Worm (Caenorhabditis elegans) whole organism, L4 larva: ENCODE data around the gene C26F1.1.
A peak's percentile ranks its signal among the peaks of the same experiment; 100 is the strongest.

Source experiments
- F26F4.8 ChIP-seq: fragments of 200-800 bp; sonication (Bioruptor generic); conservative IDR thresholded peaks from 2 replicates; pipeline ENCODE4 v1.3.6; 2022; ENCODE audit warnings: missing genetic modification characterization, missing compliant biosample characterization
- F49E8.2 ChIP-seq: sonication (generic microtip); optimal IDR thresholded peaks from 2 replicates; lab custom pipeline; 2016; ENCODE audit warnings: missing compliant biosample characterization, mild to moderate bottlenecking, missing genetic modification characterization, borderline replicate concordance
- T20F7.1 ChIP-seq: fragments of 200-800 bp; sonication (Bioruptor generic); optimal IDR thresholded peaks from 2 replicates; lab custom pipeline; 2018; ENCODE audit warnings: mild to moderate bottlenecking, missing genetic modification characterization, missing compliant biosample characterization
- T26A8.4 ChIP-seq: fragments of 200-800 bp; sonication (Bioruptor generic); IDR thresholded peaks from 2 replicates; pipeline ENCODE4 v1.3.6; 2022; ENCODE audit warnings: missing genetic modification characterization, missing compliant biosample characterization
- Y105C5A.15 ChIP-seq: fragments of 200-800 bp; sonication (Bioruptor generic); IDR thresholded peaks from 2 replicates; pipeline ENCODE4 v1.3.6; 2022; ENCODE audit warnings: missing genetic modification characterization, missing compliant biosample characterization
- attf-4 ChIP-seq: sonication (generic microtip); optimal IDR thresholded peaks from 3 replicates; lab custom pipeline; 2017; ENCODE audit warnings: missing biosample characterization, missing genetic modification characterization
- ceh-20 ChIP-seq: fragments of 200-800 bp; sonication (Bioruptor generic); IDR thresholded peaks from 2 replicates; pipeline ENCODE4 v1.3.6; 2022; ENCODE audit warnings: missing genetic modification reagents, missing genetic modification characterization, missing compliant biosample characterization
- ceh-28 ChIP-seq: fragments of 150-350 bp; optimal IDR thresholded peaks from 2 replicates; lab custom pipeline; 2014; ENCODE audit warnings: missing biosample characterization, missing genetic modification reagents, missing genetic modification characterization
- ceh-32 ChIP-seq: sonication (generic microtip); optimal IDR thresholded peaks from 2 replicates; lab custom pipeline; 2016; ENCODE audit warnings: mild to moderate bottlenecking, missing genetic modification characterization, missing compliant biosample characterization; ENCODE audit not compliant: poor library complexity
- ceh-44 ChIP-seq: fragments of 200-800 bp; sonication (Bioruptor generic); IDR thresholded peaks from 2 replicates; pipeline ENCODE4 v1.3.6; 2022; ENCODE audit warnings: missing genetic modification reagents, missing genetic modification characterization, missing compliant biosample characterization
- daf-12 ChIP-seq: fragments of 150-350 bp; optimal IDR thresholded peaks from 2 replicates; lab custom pipeline; 2014; ENCODE audit warnings: missing biosample characterization, missing genetic modification reagents, missing genetic modification characterization
- daf-16 ChIP-seq, 3 experiments: sonication (generic microtip); optimal IDR thresholded peaks; 2 replicates each; lab custom pipeline; 2016 to 2017; ENCODE audit warnings: missing genetic modification characterization in 3 of 3, missing genetic modification reagents in 3 of 3, mild to moderate bottlenecking in 2 of 3, missing compliant biosample characterization in 2 of 3, missing biosample characterization in 1 of 3, moderate library complexity in 1 of 3
- dmd-6 ChIP-seq: fragments of 200-800 bp; sonication (Bioruptor generic); IDR thresholded peaks from 2 replicates; pipeline ENCODE4 v1.3.6; 2022; ENCODE audit warnings: missing genetic modification reagents, missing genetic modification characterization, missing compliant biosample characterization
- duxl-1 ChIP-seq: sonication (generic microtip); optimal IDR thresholded peaks from 2 replicates; lab custom pipeline; 2016; ENCODE audit warnings: mild to moderate bottlenecking, missing genetic modification characterization, moderate library complexity, missing compliant biosample characterization; ENCODE audit not compliant: poor library complexity
- fos-1 ChIP-seq: fragments of 150-350 bp; optimal IDR thresholded peaks from 2 replicates; lab custom pipeline; 2014; ENCODE audit warnings: missing biosample characterization, missing genetic modification characterization
- hlh-11 ChIP-seq: fragments of 200-800 bp; sonication (Bioruptor generic); optimal IDR thresholded peaks from 2 replicates; lab custom pipeline; 2018; ENCODE audit warnings: mild to moderate bottlenecking, missing genetic modification characterization, missing compliant biosample characterization
- hmg-1.1 ChIP-seq: fragments of 200-800 bp; sonication (Bioruptor generic); IDR thresholded peaks from 2 replicates; pipeline ENCODE4 v1.3.6; 2022; ENCODE audit warnings: missing genetic modification reagents, missing genetic modification characterization, missing compliant biosample characterization
- jun-1 ChIP-seq: fragments of 150-350 bp; optimal IDR thresholded peaks from 2 replicates; lab custom pipeline; 2014; ENCODE audit warnings: missing biosample characterization, missing genetic modification reagents, missing genetic modification characterization
- lin-1 ChIP-seq: fragments of 200-800 bp; sonication (Bioruptor generic); IDR thresholded peaks from 2 replicates; pipeline ENCODE4 v1.3.6; 2022; ENCODE audit warnings: missing genetic modification reagents, missing genetic modification characterization, missing compliant biosample characterization
- mdl-1 ChIP-seq, 2 experiments: fragments of 150-350 bp in 1 of 2; sonication (generic microtip) in 1 of 2; optimal IDR thresholded peaks; 2 replicates each; lab custom pipeline; 2014 to 2017; ENCODE audit warnings: missing biosample characterization in 2 of 2, missing genetic modification characterization in 2 of 2
- mdt-29 ChIP-seq: fragments of 200-800 bp; sonication (Bioruptor generic); IDR thresholded peaks from 2 replicates; pipeline ENCODE4 v1.3.6; 2022; ENCODE audit warnings: missing genetic modification reagents, missing genetic modification characterization, missing compliant biosample characterization
- mxl-3 ChIP-seq: fragments of 200-800 bp; sonication (Bioruptor generic); optimal IDR thresholded peaks from 2 replicates; lab custom pipeline; 2018; ENCODE audit warnings: mild to moderate bottlenecking, missing genetic modification characterization, missing compliant biosample characterization
- nhr-42 ChIP-seq: fragments of 200-800 bp; sonication (Bioruptor generic); IDR thresholded peaks from 2 replicates; pipeline ENCODE4 v1.3.6; 2022; ENCODE audit warnings: missing genetic modification characterization, missing compliant biosample characterization
- nhr-48 ChIP-seq: sonication (generic microtip); optimal IDR thresholded peaks from 2 replicates; lab custom pipeline; 2016; ENCODE audit warnings: mild to moderate bottlenecking, missing genetic modification characterization, missing compliant biosample characterization
- php-3 ChIP-seq: fragments of 200-800 bp; sonication (Bioruptor generic); IDR thresholded peaks from 2 replicates; pipeline ENCODE4 v1.3.6; 2022; ENCODE audit warnings: missing genetic modification reagents, missing genetic modification characterization, missing compliant biosample characterization
- skn-1 ChIP-seq: fragments of 150-350 bp; optimal IDR thresholded peaks from 2 replicates; lab custom pipeline; 2014; ENCODE audit warnings: missing biosample characterization, missing genetic modification characterization
- snpc-1.2 ChIP-seq: fragments of 200-800 bp; sonication (Bioruptor generic); IDR thresholded peaks from 2 replicates; pipeline ENCODE4 v1.3.6; 2022; ENCODE audit warnings: missing genetic modification reagents, missing genetic modification characterization, missing compliant biosample characterization
- spr-3 ChIP-seq: fragments of 200-800 bp; sonication (Bioruptor generic); optimal IDR thresholded peaks from 2 replicates; lab custom pipeline; 2018; ENCODE audit warnings: mild to moderate bottlenecking, missing genetic modification characterization, missing compliant biosample characterization
- unc-39 ChIP-seq: sonication (generic microtip); optimal IDR thresholded peaks from 2 replicates; lab custom pipeline; 2017; ENCODE audit warnings: missing biosample characterization, missing genetic modification characterization
- unc-62 ChIP-seq, 3 experiments: fragments of 150-350 bp in 1 of 3; sonication (generic microtip); optimal IDR thresholded peaks in 2 of 3; peaks in 1 of 3; 1 replicate in 1 of 3; 2 replicates in 2 of 3; lab custom pipeline; 2014 to 2017; ENCODE audit warnings: missing biosample characterization in 3 of 3, missing genetic modification characterization in 3 of 3, missing genetic modification reagents in 3 of 3, missing genotype in 1 of 3
- vab-7 ChIP-seq: fragments of 200-800 bp; sonication (Bioruptor generic); IDR thresholded peaks from 2 replicates; pipeline ENCODE4 v1.3.6; 2022; ENCODE audit warnings: missing genetic modification reagents, missing genetic modification characterization, missing compliant biosample characterization
- zag-1 ChIP-seq: fragments of 150-350 bp; optimal IDR thresholded peaks from 2 replicates; lab custom pipeline; 2014; ENCODE audit warnings: missing biosample characterization, missing genetic modification characterization
- zip-11 ChIP-seq: fragments of 200-800 bp; sonication (Bioruptor generic); IDR thresholded peaks from 2 replicates; pipeline ENCODE4 v1.3.6; 2022; ENCODE audit warnings: missing genetic modification characterization, missing compliant biosample characterization

C26F1.1 gene

DNA sequence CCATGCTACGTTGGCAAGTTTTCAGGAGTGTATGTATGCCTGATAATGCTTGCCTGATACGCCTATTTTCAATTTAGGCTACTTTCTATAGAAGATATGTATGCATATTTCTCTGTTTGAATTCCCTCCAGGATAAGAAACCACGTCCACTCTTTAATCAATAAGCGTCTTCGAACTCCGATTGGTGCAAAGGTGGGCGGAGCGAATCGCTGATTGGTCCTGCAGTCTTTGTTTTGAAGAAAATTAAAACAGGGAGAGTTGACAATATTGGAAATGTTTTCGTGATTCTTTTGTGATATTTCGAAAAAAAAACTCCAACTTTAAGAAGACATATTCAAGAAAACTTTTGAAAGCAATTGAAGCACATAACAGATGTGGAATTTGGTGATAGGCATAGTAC lies 23.3 kb upstream of the C26F1.1 start:
- no peak for TF ChIP-seq dmd-6 (GFP tag; lab: Robert Waterston, UW)
- no peak for TF ChIP-seq T26A8.4
- TF ChIP-seq attf-4 (tag; lab: Kevin White, UChicago) = no peak
- 0 out of 2 replicates have a peak, but pooled peaks have one; percentile 20 for TF ChIP-seq mdt-29 (GFP tag; lab: Robert Waterston, UW)
- no peak for TF ChIP-seq ceh-20 (GFP tag; lab: Robert Waterston, UW)
- TF ChIP-seq skn-1 (tag; lab: Kevin White, UChicago) = no peak
- no peak for TF ChIP-seq ceh-28

DNA sequence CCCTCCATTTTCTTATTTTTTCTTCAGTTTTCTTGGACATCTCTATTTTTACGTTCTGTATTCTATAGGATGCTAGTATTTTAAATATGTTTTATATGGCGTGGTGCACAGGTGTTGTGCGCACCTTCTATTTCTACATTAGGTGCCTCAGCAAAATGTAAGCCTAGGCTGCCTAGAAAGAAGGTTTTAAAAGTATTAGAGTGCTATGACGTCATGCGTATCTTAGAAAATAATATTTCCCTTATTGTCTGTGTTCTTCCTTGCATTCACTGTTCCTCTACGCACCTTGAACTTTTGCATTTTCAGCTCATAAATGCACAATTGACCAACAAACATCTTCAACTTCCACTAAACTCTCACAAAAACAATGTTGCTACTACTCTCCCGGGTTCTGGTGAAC lies 14.3 kb upstream of the C26F1.1 start, which contains the start of gene frpr-3:
Gene frpr-3, plus strand, starts transcription at position 301 of the 400 bp plus-strand sequence.
- no peak for TF ChIP-seq duxl-1 (tag; lab: Kevin White, UChicago)
- TF ChIP-seq, all 104 proteins: peak for 0

DNA sequence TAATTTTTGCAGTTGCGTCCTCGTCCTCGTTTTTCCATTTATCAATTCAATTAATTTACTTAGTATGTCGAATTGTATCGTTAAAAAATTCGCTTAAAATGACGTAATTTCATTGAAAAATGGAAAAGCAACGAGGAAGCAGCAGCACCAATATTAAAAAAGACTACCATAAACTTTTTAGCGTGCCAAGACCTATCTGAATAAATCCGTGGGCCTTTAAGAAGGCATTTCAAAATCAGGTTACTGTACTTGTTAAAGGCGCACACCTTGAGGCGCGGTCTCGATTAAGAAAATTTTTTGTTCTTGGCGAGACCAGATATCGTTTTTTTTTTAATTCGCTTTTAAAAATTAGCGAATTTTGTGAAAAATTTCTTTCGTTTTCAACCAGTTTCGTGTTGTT lies 11.6 kb upstream of the C26F1.1 start:
- TF ChIP-seq Y105C5A.15 (GFP tag; lab: Robert Waterston, UW) (no peak), vab-7 (GFP tag; lab: Robert Waterston, UW) (no peak), nhr-42 (GFP tag; lab: Robert Waterston, UW) (no peak), daf-12 (tag; lab: Kevin White, UChicago) (no peak), mdl-1 (tag; optimal IDR thresholded peaks at IDR 0.05; lab: Kevin White, UChicago) (no peak), F26F4.8 (GFP tag; lab: Robert Waterston, UW) (no peak), ceh-44 (GFP tag; lab: Robert Waterston, UW) (no peak), ceh-32 (tag; lab: Kevin White, UChicago) (no peak), hmg-1.1 (GFP tag; lab: Robert Waterston, UW) (no peak), unc-39 (tag; lab: Kevin White, UChicago) (no peak), spr-3 (GFP tag; lab: Kevin White, UChicago) (no peak), jun-1 (tag; lab: Kevin White, UChicago) (no peak), snpc-1.2 (GFP tag; lab: Robert Waterston, UW) (no peak), daf-16 (GFP tag; optimal IDR thresholded peaks at IDR 0.05; lab: Kevin White, UChicago) (no peak), daf-16 (tag; optimal IDR thresholded peaks at IDR 0.05; lab: Kevin White, UChicago) (no peak), php-3 (GFP tag; lab: Robert Waterston, UW) (no peak), fos-1 (tag; lab: Kevin White, UChicago) (no peak), lin-1 (no peak)

DNA sequence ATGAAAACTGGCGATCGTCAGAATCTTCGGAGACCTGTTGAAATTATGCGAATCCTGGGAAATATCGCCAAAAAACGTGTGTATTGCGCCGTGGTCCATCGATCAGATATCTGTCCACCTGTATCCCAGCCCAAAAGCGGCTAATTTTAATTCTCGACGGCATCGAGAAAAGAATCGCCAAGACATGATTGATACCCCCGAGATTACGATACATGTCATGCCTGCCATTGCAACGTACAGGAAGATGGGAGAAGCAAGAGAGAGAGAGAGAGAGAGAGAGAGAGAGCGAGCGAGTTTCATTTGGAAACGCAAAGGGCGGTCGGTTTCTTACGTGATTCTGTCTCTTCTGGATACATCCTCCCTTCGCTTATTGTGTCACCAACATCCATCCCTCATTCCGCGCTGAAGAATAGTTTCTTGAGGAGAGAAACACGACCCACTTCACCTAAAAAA lies 11.0 kb upstream of the C26F1.1 start, which contains the start of gene grl-10:
Gene grl-10, plus strand, starts transcription at position 403 of the 453 bp plus-strand sequence.
- TF ChIP-seq hlh-11 (tag; lab: Kevin White, UChicago) (peak; percentile 37), nhr-48 (tag; lab: Kevin White, UChicago) (peak; percentile 53), mxl-3 (GFP tag; lab: Kevin White, UChicago) (peak; percentile 58), zip-11 (GFP tag; lab: Robert Waterston, UW) (no peak)

DNA sequence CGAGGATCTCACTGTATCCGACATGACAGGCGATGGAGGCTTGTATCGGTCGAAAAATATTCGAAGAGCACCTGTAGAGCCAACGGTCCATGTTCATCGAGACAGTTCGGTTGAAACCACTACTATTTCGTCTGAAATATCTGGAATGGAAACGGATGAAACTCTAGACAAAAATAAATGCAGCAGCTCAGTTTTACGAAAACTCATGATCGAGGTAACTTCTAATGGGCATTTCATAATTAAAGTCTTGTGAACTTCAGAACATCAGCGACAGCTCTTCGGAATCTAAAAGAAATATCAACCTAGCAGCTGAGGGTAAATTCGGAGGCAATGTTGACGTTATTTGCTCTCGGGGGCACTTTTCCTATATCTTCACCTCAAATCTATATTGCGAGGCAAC lies 10.0 kb upstream of the C26F1.1 start:
- TF ChIP-seq F49E8.2 (tag; lab: Kevin White, UChicago) = peak; percentile 13
- TF ChIP-seq duxl-1 (tag; lab: Kevin White, UChicago) = peak; percentile 19
- no peak for TF ChIP-seq unc-62 (GFP tag; optimal IDR thresholded peaks at IDR 0.05 in 1 of 2; lab: Kevin White, UChicago)
- no peak for TF ChIP-seq unc-62 (tag; optimal IDR thresholded peaks at IDR 0.05; lab: Kevin White, UChicago)
- no peak for TF ChIP-seq zag-1
- no peak for TF ChIP-seq T20F7.1 (GFP tag; lab: Kevin White, UChicago)
- TF ChIP-seq, all 104 proteins: peak for 2
